Fruit fly (Drosophila melanogaster) whole organism, prepupa: Measurements from ENCODE around the gene CG33995.

Source experiments
- CG10631 ChIP-seq: fragments of 200-800 bp; sonication (Bioruptor generic); optimal IDR thresholded peaks from 2 replicates; lab custom pipeline; 2016; ENCODE audit warnings: missing biosample characterization, missing genetic modification characterization
- CG10669 ChIP-seq: fragments of 200-800 bp; sonication (Bioruptor generic); optimal IDR thresholded peaks from 3 replicates; lab custom pipeline; 2018; ENCODE audit warnings: missing biosample characterization, mild to moderate bottlenecking, missing genetic modification characterization, moderate library complexity
- CG11762 ChIP-seq: fragments of 200-800 bp; sonication (Bioruptor generic); optimal IDR thresholded peaks from 3 replicates; lab custom pipeline; 2016; ENCODE audit warnings: missing biosample characterization, missing genetic modification characterization; ENCODE audit not compliant: insufficient read depth
- CG15336 ChIP-seq: fragments of 200-800 bp; sonication (Bioruptor generic); IDR thresholded peaks from 2 replicates; pipeline ENCODE4 v1.3.6; 2022; ENCODE audit warnings: missing biosample characterization, missing genetic modification characterization
- CG32006 ChIP-seq: fragments of 200-800 bp; sonication (Bioruptor generic); optimal IDR thresholded peaks from 3 replicates; lab custom pipeline; 2017; ENCODE audit warnings: missing biosample characterization, mild to moderate bottlenecking, missing genetic modification characterization
- CG3919 ChIP-seq: fragments of 200-800 bp; sonication (Bioruptor generic); optimal IDR thresholded peaks from 3 replicates; lab custom pipeline; 2016; ENCODE audit warnings: missing biosample characterization, missing genetic modification characterization
- CG4318 ChIP-seq: fragments of 200-800 bp; sonication (Bioruptor generic); optimal IDR thresholded peaks from 3 replicates; lab custom pipeline; 2017; ENCODE audit warnings: missing biosample characterization, mild to moderate bottlenecking, missing genetic modification characterization
- CG6276 ChIP-seq: fragments of 200-800 bp; sonication (Bioruptor generic); optimal IDR thresholded peaks from 2 replicates; lab custom pipeline; 2017; ENCODE audit warnings: missing biosample characterization, mild to moderate bottlenecking, missing genetic modification characterization
- CG6808 ChIP-seq: fragments of 200-800 bp; sonication (Bioruptor generic); optimal IDR thresholded peaks from 3 replicates; lab custom pipeline; 2017; ENCODE audit warnings: missing biosample characterization, missing genetic modification characterization, mild to moderate bottlenecking, moderate library complexity, missing genetic modification reagents
- CG7368 ChIP-seq: fragments of 200-800 bp; sonication (Bioruptor generic); optimal IDR thresholded peaks from 3 replicates; lab custom pipeline; 2016; ENCODE audit warnings: missing biosample characterization, missing genetic modification characterization
- CG8119 ChIP-seq: fragments of 200-800 bp; sonication (Bioruptor generic); IDR thresholded peaks from 3 replicates; pipeline ENCODE4 v1.3.6; 2022; ENCODE audit warnings: missing biosample characterization, missing genetic modification characterization
- CG8319 ChIP-seq: fragments of 200-800 bp; sonication (Bioruptor generic); optimal IDR thresholded peaks from 3 replicates; lab custom pipeline; 2016; ENCODE audit warnings: missing biosample characterization, missing genetic modification characterization
- CG8632 ChIP-seq: fragments of 200-800 bp; sonication (Bioruptor generic); optimal IDR thresholded peaks from 3 replicates; lab custom pipeline; 2016; ENCODE audit warnings: missing biosample characterization, missing genetic modification characterization
- Eip75B ChIP-seq: fragments of 200-800 bp; sonication (Bioruptor generic); optimal IDR thresholded peaks from 3 replicates; lab custom pipeline; 2016; ENCODE audit warnings: missing biosample characterization, missing genetic modification characterization
- Eip78C ChIP-seq: fragments of 200-800 bp; sonication (Bioruptor generic); peaks from one replicate; lab custom pipeline; 2016; ENCODE audit warnings: missing biosample characterization, missing genetic modification characterization
- Eip93F ChIP-seq: fragments of 200-800 bp; sonication (Bioruptor generic); optimal IDR thresholded peaks from 2 replicates; lab custom pipeline; 2016; ENCODE audit warnings: missing biosample characterization, mild to moderate bottlenecking, missing genetic modification characterization
- Ets96B ChIP-seq: fragments of 200-800 bp; optimal IDR thresholded peaks from 2 replicates; lab custom pipeline; 2019; ENCODE audit warnings: missing biosample characterization, mild to moderate bottlenecking, missing genetic modification characterization, moderate library complexity
- Hr39 ChIP-seq: fragments of 200-800 bp; sonication (Bioruptor generic); optimal IDR thresholded peaks from 2 replicates; lab custom pipeline; 2016; ENCODE audit warnings: missing biosample characterization, missing genetic modification characterization
- Hr4 ChIP-seq: fragments of 200-800 bp; sonication (Bioruptor generic); optimal IDR thresholded peaks from 3 replicates; lab custom pipeline; 2016; ENCODE audit warnings: missing biosample characterization, missing genetic modification characterization
- Lpt ChIP-seq: fragments of 200-800 bp; sonication (Bioruptor generic); optimal IDR thresholded peaks from 3 replicates; lab custom pipeline; 2016; ENCODE audit warnings: missing biosample characterization, missing genetic modification characterization
- OdsH ChIP-seq: fragments of 200-800 bp; sonication (Bioruptor generic); optimal IDR thresholded peaks from 3 replicates; lab custom pipeline; 2016; ENCODE audit warnings: missing biosample characterization, missing genetic modification characterization
- Smox ChIP-seq: fragments of 200-800 bp; sonication (Bioruptor generic); optimal IDR thresholded peaks from 3 replicates; lab custom pipeline; 2016; ENCODE audit warnings: missing biosample characterization, missing genetic modification characterization
- Sox102F ChIP-seq: fragments of 200-800 bp; sonication (Bioruptor generic); optimal IDR thresholded peaks from 2 replicates; lab custom pipeline; 2016; ENCODE audit warnings: missing biosample characterization, mild to moderate bottlenecking, missing genetic modification characterization
- Sox14 ChIP-seq: fragments of 200-800 bp; sonication (Bioruptor generic); optimal IDR thresholded peaks from 3 replicates; lab custom pipeline; 2016; ENCODE audit warnings: missing biosample characterization, missing genetic modification characterization
- Sox15 ChIP-seq: fragments of 200-800 bp; sonication (Bioruptor generic); optimal IDR thresholded peaks from 3 replicates; lab custom pipeline; 2016; ENCODE audit warnings: missing biosample characterization, missing genetic modification characterization
- acj6 ChIP-seq: fragments of 200-800 bp; sonication (Bioruptor generic); optimal IDR thresholded peaks from 3 replicates; lab custom pipeline; 2016; ENCODE audit warnings: missing biosample characterization, missing genetic modification characterization
- cyc ChIP-seq: fragments of 200-800 bp; sonication (Bioruptor generic); optimal IDR thresholded peaks from 3 replicates; lab custom pipeline; 2016; ENCODE audit warnings: missing biosample characterization, missing genetic modification characterization
- dsx ChIP-seq: fragments of 200-800 bp; optimal IDR thresholded peaks from 3 replicates; lab custom pipeline; 2019; ENCODE audit warnings: missing biosample characterization, mild to moderate bottlenecking, missing genetic modification characterization, moderate library complexity; ENCODE audit not compliant: poor library complexity, severe bottlenecking
- esn ChIP-seq: fragments of 200-800 bp; sonication (Bioruptor generic); optimal IDR thresholded peaks from 2 replicates; lab custom pipeline; 2016; ENCODE audit warnings: missing biosample characterization, mild to moderate bottlenecking, missing genetic modification characterization, moderate library complexity
- fd59A ChIP-seq: fragments of 200-800 bp; sonication (Bioruptor generic); optimal IDR thresholded peaks from 2 replicates; lab custom pipeline; 2017; ENCODE audit warnings: missing biosample characterization, mild to moderate bottlenecking, missing genetic modification characterization, missing genetic modification reagents
- fkh ChIP-seq: fragments of 200-800 bp; sonication (Bioruptor generic); optimal IDR thresholded peaks from 3 replicates; lab custom pipeline; 2017; ENCODE audit warnings: missing biosample characterization, mild to moderate bottlenecking, missing genetic modification characterization, moderate library complexity
- spab ChIP-seq: fragments of 200-800 bp; sonication (Bioruptor generic); optimal IDR thresholded peaks from 2 replicates; lab custom pipeline; 2017; ENCODE audit warnings: missing biosample characterization, mild to moderate bottlenecking, missing genetic modification characterization, missing genetic modification reagents
- topi ChIP-seq: fragments of 200-800 bp; sonication (Bioruptor generic); optimal IDR thresholded peaks from 3 replicates; lab custom pipeline; 2016; ENCODE audit warnings: missing biosample characterization, missing genetic modification characterization
- vri ChIP-seq: fragments of 200-800 bp; sonication (Bioruptor generic); optimal IDR thresholded peaks from 3 replicates; lab custom pipeline; 2016; ENCODE audit warnings: missing biosample characterization, mild to moderate bottlenecking, missing genetic modification characterization

The CG33995 gene

DNA sequence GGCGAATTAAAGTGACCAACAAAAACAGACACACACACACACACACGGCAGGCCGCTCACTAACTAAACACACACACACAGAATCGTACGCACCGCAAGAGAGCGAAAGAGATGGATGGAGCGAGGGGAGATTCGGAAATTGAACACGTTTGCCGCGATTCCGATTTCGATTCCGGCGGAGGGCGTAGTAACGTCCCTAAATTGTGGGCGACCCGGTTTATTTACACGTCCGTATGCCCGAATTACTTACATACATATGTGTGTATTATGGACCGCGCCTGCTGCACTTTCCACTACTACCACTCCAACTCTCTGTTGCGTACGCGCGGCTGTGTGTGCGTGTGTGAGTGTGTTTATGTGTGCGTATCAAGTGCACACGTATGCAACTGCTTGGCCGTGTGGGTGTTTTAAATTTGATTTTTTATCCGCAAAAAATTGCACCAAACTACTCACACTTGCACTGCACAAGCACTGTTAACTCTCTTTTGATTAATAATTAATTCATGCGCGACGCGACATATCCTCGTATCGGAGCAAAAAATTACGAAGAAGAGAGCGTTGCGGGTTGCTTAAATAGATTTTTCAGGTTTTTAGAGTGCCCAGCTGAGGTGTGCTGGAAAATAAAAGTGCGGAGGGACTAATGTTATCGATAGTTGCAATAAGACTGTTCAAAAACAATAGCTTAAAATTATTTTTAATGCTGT is 50.1 kb downstream of the CG33995 start, which contains the start of gene Pgant5 (continued):
- peak; percentile 24; the same call in 1 of the 3 replicates for TF ChIP-seq CG8119 (GFP tag; lab: Robert Waterston, UW)
- TF ChIP-seq fd59A (GFP tag; lab: Kevin White, UChicago) = no peak
- no peak for TF ChIP-seq Hr39 (GFP tag; lab: Kevin White, UChicago)
- TF ChIP-seq CG32006 (GFP tag; lab: Kevin White, UChicago) = peak; percentile 17
- no peak for TF ChIP-seq CG11762 (GFP tag; lab: Kevin White, UChicago)
- peak; percentile 39 for TF ChIP-seq vri (GFP tag; lab: Kevin White, UChicago)
- TF ChIP-seq CG15336 (GFP tag; lab: Robert Waterston, UW) = peak; percentile 30; the same call in 1 of the 2 replicates
- peak; percentile 45 for TF ChIP-seq Sox102F
- peak; percentile 40 for TF ChIP-seq esn (GFP tag; lab: Kevin White, UChicago)
- peak; percentile 9 for TF ChIP-seq Ets96B (tag; lab: Kevin White, UChicago)
- no peak for TF ChIP-seq Eip93F (GFP tag; lab: Kevin White, UChicago)
- TF ChIP-seq CG10631 (GFP tag; lab: Kevin White, UChicago) = no peak
- TF ChIP-seq acj6 (GFP tag; lab: Kevin White, UChicago) = no peak
- TF ChIP-seq topi (GFP tag; lab: Kevin White, UChicago) = peak; percentile 27
- TF ChIP-seq cyc (GFP tag; lab: Kevin White, UChicago) = no peak
- TF ChIP-seq CG8319 (GFP tag; lab: Kevin White, UChicago) = no peak
- no peak for TF ChIP-seq Smox
- peak; percentile 13 for TF ChIP-seq CG6276 (GFP tag; lab: Kevin White, UChicago)
- TF ChIP-seq CG3919 (GFP tag; lab: Kevin White, UChicago) = peak; percentile 24
- peak; percentile 26 for TF ChIP-seq dsx (GFP tag; lab: Kevin White, UChicago)
- no peak for TF ChIP-seq CG7368
- peak; percentile 27 for TF ChIP-seq Sox14 (GFP tag; lab: Kevin White, UChicago)
- peak; percentile 20 for TF ChIP-seq Eip75B (GFP tag; lab: Kevin White, UChicago)
- TF ChIP-seq CG4318 (GFP tag; lab: Kevin White, UChicago) = no peak
- TF ChIP-seq CG8632 (GFP tag; lab: Kevin White, UChicago) = no peak
- TF ChIP-seq Sox15 (GFP tag; lab: Kevin White, UChicago) = no peak
- TF ChIP-seq CG6808 (GFP tag; lab: Kevin White, UChicago) = peak; percentile 40

DNA sequence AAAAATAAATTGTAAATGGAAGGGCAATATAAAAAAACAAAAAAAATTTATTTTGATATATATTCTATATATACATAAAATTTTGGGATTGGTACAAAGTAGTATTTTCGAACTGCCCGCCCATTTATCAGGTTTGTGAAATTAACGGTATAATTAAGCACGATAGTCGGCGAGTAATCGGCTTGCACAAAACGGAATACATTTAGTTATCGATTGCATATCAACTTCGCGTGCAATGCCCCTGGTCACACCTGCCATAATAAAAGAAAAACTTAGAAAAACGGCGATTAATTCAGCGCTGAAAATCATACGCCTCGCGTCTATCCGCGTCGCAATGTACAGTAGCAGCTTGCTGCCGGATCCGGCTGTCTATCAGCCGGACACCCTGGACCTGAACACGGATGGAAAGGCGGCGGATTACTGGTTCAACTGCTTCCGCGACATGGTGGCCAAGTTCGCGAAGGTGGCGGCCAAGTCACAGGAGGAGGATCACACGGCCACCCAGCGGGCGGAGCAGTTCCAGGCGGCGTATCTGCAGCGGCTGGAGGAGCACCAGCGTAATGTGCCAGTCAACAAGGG is 50.8 kb downstream of the CG33995 start, which contains the start of gene CG5828:
TSS of gene CG5828 (plus strand) at position 205 of the 579 bp plus-strand sequence.
- TF ChIP-seq CG10669 (GFP tag; lab: Kevin White, UChicago) (no peak), Eip78C (peak; percentile 31), Eip75B (GFP tag; lab: Kevin White, UChicago) (no peak)
- TF ChIP-seq, all 60 proteins: peak for 1

DNA sequence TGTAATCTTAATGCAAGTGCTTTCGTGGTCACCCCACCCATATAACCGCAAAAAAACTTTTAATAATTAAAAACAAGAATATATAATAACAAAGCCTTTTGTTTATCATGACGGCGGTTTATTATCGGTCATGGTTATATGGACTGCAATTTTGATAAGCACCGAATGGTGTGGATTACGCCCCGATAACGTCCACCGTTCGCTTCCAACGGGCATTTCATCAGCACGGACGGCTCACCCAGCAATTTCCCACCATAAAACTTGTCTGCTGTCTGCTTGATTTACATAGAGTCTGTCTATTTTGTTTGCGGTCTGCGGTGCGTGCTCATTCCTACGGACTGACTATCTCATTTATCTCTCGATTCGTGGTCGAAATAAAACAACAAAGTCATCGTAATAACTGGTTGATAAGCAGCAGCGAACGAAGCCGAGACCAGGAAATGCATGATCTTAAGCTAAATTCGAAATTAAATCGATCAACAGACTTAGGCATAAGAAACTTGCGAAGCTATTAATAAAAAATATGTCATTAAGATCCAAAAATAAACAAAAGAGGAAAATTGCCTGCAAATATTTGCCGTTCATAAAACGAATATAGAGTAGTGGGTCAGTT is 52.4 kb downstream of the CG33995 start:
- TF ChIP-seq Sox102F = no peak
- TF ChIP-seq spab (GFP tag; lab: Kevin White, UChicago) = no peak
- TF ChIP-seq Ets96B (tag; lab: Kevin White, UChicago) = no peak
- no peak for TF ChIP-seq CG7368
- TF ChIP-seq Hr4 (GFP tag; lab: Kevin White, UChicago) = no peak
- TF ChIP-seq Eip78C = peak; percentile 29
- no peak for TF ChIP-seq OdsH
- TF ChIP-seq Eip93F (GFP tag; lab: Kevin White, UChicago) = peak; percentile 69
- no peak for TF ChIP-seq Lpt (GFP tag; lab: Kevin White, UChicago)
- peak; percentile 53 for TF ChIP-seq fkh (GFP tag; lab: Kevin White, UChicago)
- peak; percentile 77 for TF ChIP-seq vri (GFP tag; lab: Kevin White, UChicago)
